Worm (Caenorhabditis elegans): ENCODE measurements around the gene asp-5.

- TF ChIP-seq tbx-2 (tag; optimal IDR thresholded peaks at IDR 0.05) (no peak), snpc-4 (tag; optimal IDR thresholded peaks at IDR 0.05) (no peak), aly-2 (tag; optimal IDR thresholded peaks at IDR 0.05) (no peak), elt-2 (tag; optimal IDR thresholded peaks at IDR 0.05) (peak; percentile 90), nhr-12 (tag; optimal IDR thresholded peaks at IDR 0.05) (no peak), jun-1 (tag; optimal IDR thresholded peaks at IDR 0.05) (no peak), nhr-11 (tag; optimal IDR thresholded peaks at IDR 0.05) (no peak), unc-62 (GFP tag; optimal IDR thresholded peaks at IDR 0.05) (no peak), pqm-1 (tag; optimal IDR thresholded peaks at IDR 0.05) (peak; percentile 78), egl-27 (tag; optimal IDR thresholded peaks at IDR 0.05) (no peak), R02D3.7 (tag; optimal IDR thresholded peaks at IDR 0.05) (no peak)
Measured at ce11 chrV:8307681-8308080, 35.5 kb downstream of the asp-5 start, which contains the start of gene clec-218.
